Fruit fly (Drosophila melanogaster): ENCODE results near the gene Osi23.

Gene Osi23

DNA sequence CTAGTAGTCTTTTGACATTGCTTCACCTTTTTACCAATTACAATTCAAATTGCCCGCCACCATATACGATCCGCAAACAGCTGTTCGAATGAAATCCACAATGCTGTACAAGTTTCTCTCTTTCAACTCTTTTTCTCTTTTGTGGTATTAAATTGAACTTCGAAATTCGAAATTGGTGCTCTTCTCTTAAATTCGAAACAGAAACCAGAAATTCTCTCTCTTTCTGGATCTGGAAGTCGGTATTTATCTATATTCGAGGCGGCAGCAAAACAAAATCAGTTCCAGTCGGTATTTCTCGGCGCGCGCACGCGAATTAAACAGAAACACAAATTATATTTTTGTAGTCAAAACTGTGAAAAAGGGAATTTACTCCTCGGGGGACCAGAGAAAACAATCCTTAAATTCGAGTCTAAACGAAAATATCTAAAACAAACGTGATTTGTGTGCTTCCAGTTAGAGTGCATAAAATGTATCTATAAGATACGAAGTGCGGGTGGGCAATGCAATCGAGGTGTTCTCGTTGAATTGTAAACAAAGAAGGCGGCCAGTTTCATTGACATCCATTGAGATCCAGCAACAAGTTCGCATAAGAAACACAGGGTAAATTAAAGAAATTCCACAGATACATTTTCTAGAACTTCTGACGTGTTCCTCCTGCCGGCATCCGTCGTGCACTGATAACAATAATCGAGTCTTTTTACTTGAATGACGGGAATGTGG lies 21.1 kb upstream of the Osi23 start, which contains the start of gene PH4alphaEFB (continued):
- 0 out of 2 replicates have a peak, but pooled peaks have one; percentile 15 for TF ChIP-seq CG5953 (GFP tag; IDR thresholded peaks at IDR 0.05)
- no peak for TF ChIP-seq sim (GFP tag; IDR thresholded peaks at IDR 0.05)
- TF ChIP-seq Drgx (GFP tag; IDR thresholded peaks at IDR 0.05) = no peak
- peak; percentile 56; the same call in 1 of the 4 replicates for TF ChIP-seq chinmo (GFP tag; IDR thresholded peaks at IDR 0.05; ENCODE audit: partially characterized antibody)
- peak; percentile 59 for TF ChIP-seq Deaf1 (tag; optimal IDR thresholded peaks at IDR 0.05)
- peak; percentile 43 for TF ChIP-seq Med (GFP tag)
- TF ChIP-seq CG6765 (GFP tag; optimal IDR thresholded peaks at IDR 0.05) = no peak
- peak; percentile 1 for TF ChIP-seq CG18262 (tag; optimal IDR thresholded peaks at IDR 0.05)
- TF ChIP-seq CG34376 (GFP tag; optimal IDR thresholded peaks at IDR 0.05) = peak; percentile 74
- no peak for TF ChIP-seq Camta (GFP tag; optimal IDR thresholded peaks at IDR 0.05)
- TF ChIP-seq CG13296 (GFP tag; optimal IDR thresholded peaks at IDR 0.05) = peak; percentile 6
- TF ChIP-seq CG30020 (tag; optimal IDR thresholded peaks at IDR 0.05) = peak; percentile 7
- peak; percentile 14 for TF ChIP-seq mirr (GFP tag; optimal IDR thresholded peaks at IDR 0.05)
- no peak for TF ChIP-seq CG5245 (GFP tag; optimal IDR thresholded peaks at IDR 0.05)
- TF ChIP-seq crp (GFP tag; optimal IDR thresholded peaks at IDR 0.05) = peak; percentile 20 to 84
- TF ChIP-seq Hmr (GFP tag; optimal IDR thresholded peaks at IDR 0.05) = peak; percentile 0
- no peak for TF ChIP-seq Bteb2 (GFP tag; optimal IDR thresholded peaks at IDR 0.05)
- peak; percentile 94 for TF ChIP-seq sens (GFP tag)
- peak; percentile 12 for TF ChIP-seq CG7839 (tag; optimal IDR thresholded peaks at IDR 0.05)
- peak; percentile 84 to 94 for TF ChIP-seq Trl (optimal IDR thresholded peaks at IDR 0.05)
- TF ChIP-seq Trl (GFP tag; optimal IDR thresholded peaks at IDR 0.05) = no peak
- peak; percentile 56; the same call in 2 of the 3 replicates for TF ChIP-seq CG34422 (GFP tag; IDR thresholded peaks at IDR 0.05)
- TF ChIP-seq dmrt11E (tag; optimal IDR thresholded peaks at IDR 0.05) = no peak
- peak; percentile 64 for TF ChIP-seq gcm (GFP tag; optimal IDR thresholded peaks at IDR 0.05)
- no peak for TF ChIP-seq Rx (GFP tag; IDR thresholded peaks at IDR 0.05)
- peak; percentile 58 for TF ChIP-seq CG17568 (GFP tag; optimal IDR thresholded peaks at IDR 0.05)
- TF ChIP-seq nau (GFP tag; optimal IDR thresholded peaks at IDR 0.05) = peak; percentile 34
- TF ChIP-seq NFAT (GFP tag; IDR thresholded peaks at IDR 0.05) = no peak
- TF ChIP-seq Xbp1 (GFP tag; optimal IDR thresholded peaks at IDR 0.05) = peak; percentile 5
- TF ChIP-seq Fer1 (GFP tag; optimal IDR thresholded peaks at IDR 0.05) = peak; percentile 45
- TF ChIP-seq yki (optimal IDR thresholded peaks at IDR 0.05) = peak; percentile 17
- TF ChIP-seq sens-2 (GFP tag; IDR thresholded peaks at IDR 0.05) = peak; percentile 33; the same call in 1 of the 2 replicates
- peak; percentile 75 for TF ChIP-seq CG34224 (GFP tag; IDR thresholded peaks at IDR 0.05; ENCODE audit: partially characterized antibody)
- no peak for TF ChIP-seq ham (GFP tag; IDR thresholded peaks at IDR 0.05)
- peak; percentile 78 for TF ChIP-seq CG12769 (tag; optimal IDR thresholded peaks at IDR 0.05)
- peak in 1 of 2 experiments; percentile 51 for TF ChIP-seq insv (GFP tag; optimal IDR thresholded peaks at IDR 0.05)
- peak; percentile 47 for TF ChIP-seq lbe (GFP tag; optimal IDR thresholded peaks at IDR 0.05)
- TF ChIP-seq crc (GFP tag; optimal IDR thresholded peaks at IDR 0.05) = no peak
- TF ChIP-seq Eip74EF (GFP tag; optimal IDR thresholded peaks at IDR 0.05) = peak in 1 of 2 experiments; percentile 34
- TF ChIP-seq E2f2 (GFP tag; IDR thresholded peaks at IDR 0.05) = peak; percentile 92
- peak; percentile 47; the same call in 1 of the 2 replicates for TF ChIP-seq Bgb (GFP tag; IDR thresholded peaks at IDR 0.05; ENCODE audit: partially characterized antibody)
- no peak for TF ChIP-seq CG7786 (GFP tag; optimal IDR thresholded peaks at IDR 0.05)
- TF ChIP-seq sna (GFP tag; IDR thresholded peaks at IDR 0.05; ENCODE audit: partially characterized antibody) = 0 out of 2 replicates have a peak, but pooled peaks have one; percentile 12
- no peak for TF ChIP-seq CG8765 (GFP tag; IDR thresholded peaks at IDR 0.05)
- no peak for TF ChIP-seq CG11247 (GFP tag; IDR thresholded peaks at IDR 0.05)
- TF ChIP-seq Adf1 (GFP tag; IDR thresholded peaks at IDR 0.05) = no peak; the same call in 1 of the 2 replicates
- TF ChIP-seq CG10431 (GFP tag; optimal IDR thresholded peaks at IDR 0.05) = peak; percentile 5
- TF ChIP-seq so (GFP tag; IDR thresholded peaks at IDR 0.05) = peak; percentile 10; the same call in 1 of the 3 replicates
- peak; percentile 3 for TF ChIP-seq MESR4 (GFP tag; optimal IDR thresholded peaks at IDR 0.05)

Data from whole organism, embryonic.